Fruit fly (Drosophila melanogaster) whole organism, embryonic: ENCODE data around the gene CG43245.

Experiments used
- B-H2 ChIP-seq: fragments of 200-800 bp; sonication (Bioruptor generic); optimal IDR thresholded peaks from 2 replicates; lab custom pipeline; 2018; ENCODE audit warnings: missing biosample characterization, mild to moderate bottlenecking, missing genetic modification characterization
- CG10209 ChIP-seq: fragments of 200-800 bp; sonication (Bioruptor generic); optimal IDR thresholded peaks from 3 replicates; lab custom pipeline; 2017; ENCODE audit warnings: missing biosample characterization, mild to moderate bottlenecking, missing genetic modification characterization, missing genetic modification reagents
- CG10543 ChIP-seq: fragments of 200-800 bp; sonication (Bioruptor generic); optimal IDR thresholded peaks from 3 replicates; lab custom pipeline; 2017; ENCODE audit warnings: missing biosample characterization, mild to moderate bottlenecking, missing genetic modification characterization, moderate library complexity
- CG10565 ChIP-seq: fragments of 200-800 bp; sonication (Bioruptor generic); optimal IDR thresholded peaks from 3 replicates; lab custom pipeline; 2016; ENCODE audit warnings: missing biosample characterization, mild to moderate bottlenecking, missing genetic modification characterization
- CG11093 ChIP-seq: fragments of 200-800 bp; sonication (Bioruptor generic); IDR thresholded peaks from 3 replicates; pipeline ENCODE4 v1.3.6; 2022; ENCODE audit warnings: missing biosample characterization, missing genetic modification characterization
- CG11504 ChIP-seq: fragments of 200-800 bp; sonication (Bioruptor generic); optimal IDR thresholded peaks from 3 replicates; lab custom pipeline; 2019; ENCODE audit warnings: missing biosample characterization, mild to moderate bottlenecking, missing genetic modification characterization, moderate library complexity
- CG13296 ChIP-seq: fragments of 200-800 bp; sonication (Bioruptor generic); optimal IDR thresholded peaks from 3 replicates; lab custom pipeline; 2018; ENCODE audit warnings: missing biosample characterization, mild to moderate bottlenecking, missing genetic modification characterization
- CG16813 ChIP-seq: fragments of 200-800 bp; sonication (Bioruptor generic); IDR thresholded peaks from 3 replicates; pipeline ENCODE4 v1.3.6; 2022; ENCODE audit warnings: missing biosample characterization, missing genetic modification characterization; ENCODE audit not compliant: partially characterized antibody
- CG17568 ChIP-seq: fragments of 200-800 bp; sonication (Bioruptor generic); optimal IDR thresholded peaks from 2 replicates; lab custom pipeline; 2018; ENCODE audit warnings: missing biosample characterization, mild to moderate bottlenecking, missing genetic modification characterization, moderate library complexity
- CG18599 ChIP-seq: fragments of 200-800 bp; sonication (Bioruptor generic); optimal IDR thresholded peaks from 3 replicates; lab custom pipeline; 2017; ENCODE audit warnings: missing biosample characterization, missing genetic modification characterization, mild to moderate bottlenecking, moderate library complexity, missing genetic modification reagents
- CG2129 ChIP-seq: fragments of 200-800 bp; sonication (Bioruptor generic); IDR thresholded peaks from 2 replicates; pipeline ENCODE4 v1.3.6; 2022; ENCODE audit warnings: missing biosample characterization, missing genetic modification characterization; ENCODE audit not compliant: partially characterized antibody
- CG2678 ChIP-seq: fragments of 200-800 bp; sonication (Bioruptor generic); optimal IDR thresholded peaks from 3 replicates; lab custom pipeline; 2019; ENCODE audit warnings: missing biosample characterization, mild to moderate bottlenecking, missing genetic modification characterization, moderate library complexity
- CG3163 ChIP-seq: fragments of 200-800 bp; sonication (Bioruptor generic); optimal IDR thresholded peaks from 3 replicates; lab custom pipeline; 2016; ENCODE audit warnings: missing biosample characterization, missing genetic modification characterization
- CG3407 ChIP-seq: fragments of 200-800 bp; sonication (Bioruptor generic); optimal IDR thresholded peaks from 2 replicates; lab custom pipeline; 2018; ENCODE audit warnings: missing biosample characterization, mild to moderate bottlenecking, missing genetic modification characterization
- CG6813 ChIP-seq: fragments of 200-800 bp; sonication (Bioruptor generic); optimal IDR thresholded peaks from 2 replicates; lab custom pipeline; 2017; ENCODE audit warnings: missing biosample characterization, missing genetic modification characterization, mild to moderate bottlenecking, moderate library complexity, missing genetic modification reagents
- CG7839 ChIP-seq: fragments of 200-800 bp; sonication (Bioruptor generic); optimal IDR thresholded peaks from 3 replicates; lab custom pipeline; 2018; ENCODE audit warnings: missing biosample characterization, mild to moderate bottlenecking, missing genetic modification characterization, moderate library complexity
- CG9727 ChIP-seq: fragments of 200-800 bp; sonication (Bioruptor generic); optimal IDR thresholded peaks from 3 replicates; lab custom pipeline; 2017; ENCODE audit warnings: missing biosample characterization, mild to moderate bottlenecking, missing genetic modification characterization
- CoRest ChIP-seq: fragments of 200-800 bp; sonication (Bioruptor generic); optimal IDR thresholded peaks from 3 replicates; lab custom pipeline; 2018; ENCODE audit warnings: missing biosample characterization, mild to moderate bottlenecking, missing genetic modification characterization, moderate library complexity
- D19A ChIP-seq: fragments of 200-800 bp; optimal IDR thresholded peaks from 3 replicates; lab custom pipeline; 2019; ENCODE audit warnings: missing biosample characterization, mild to moderate bottlenecking, missing genetic modification characterization, moderate library complexity
- Doc3 ChIP-seq: fragments of 200-800 bp; sonication (Bioruptor generic); IDR thresholded peaks from 3 replicates; pipeline ENCODE4 v1.3.6; 2022; ENCODE audit warnings: missing biosample characterization, missing genetic modification characterization; ENCODE audit not compliant: partially characterized antibody
- Fer1 ChIP-seq: fragments of 200-800 bp; sonication (Bioruptor generic); optimal IDR thresholded peaks from 2 replicates; lab custom pipeline; 2017; ENCODE audit warnings: missing biosample characterization, mild to moderate bottlenecking, missing genetic modification characterization
- Hmr ChIP-seq: fragments of 200-800 bp; sonication (Bioruptor generic); optimal IDR thresholded peaks from 3 replicates; lab custom pipeline; 2017; ENCODE audit warnings: mild to moderate bottlenecking, missing biosample characterization, missing genetic modification reagents, missing genetic modification characterization
- Hr51 ChIP-seq, 2 experiments: fragments of 200-800 bp; sonication (Bioruptor generic); optimal IDR thresholded peaks; 2 replicates in 1 of 2; 3 replicates in 1 of 2; lab custom pipeline; 2016 to 2018; ENCODE audit warnings: missing biosample characterization in 2 of 2, missing genetic modification characterization in 2 of 2, mild to moderate bottlenecking in 1 of 2, moderate library complexity in 1 of 2
- NfI ChIP-seq: fragments of 200-800 bp; sonication (Bioruptor generic); optimal IDR thresholded peaks from 3 replicates; lab custom pipeline; 2018; ENCODE audit warnings: missing biosample characterization, mild to moderate bottlenecking, missing genetic modification characterization, moderate library complexity
- Oli ChIP-seq: fragments of 200-800 bp; sonication (Bioruptor generic); optimal IDR thresholded peaks from 2 replicates; lab custom pipeline; 2018; ENCODE audit warnings: missing biosample characterization, mild to moderate bottlenecking, missing genetic modification characterization, moderate library complexity
- Pdp1 ChIP-seq, 2 experiments: fragments of 200-800 bp; sonication (Bioruptor generic); optimal IDR thresholded peaks; 3 replicates each; lab custom pipeline; 2016; ENCODE audit warnings: missing biosample characterization in 2 of 2, missing genetic modification characterization in 2 of 2, mild to moderate bottlenecking in 1 of 2, moderate library complexity in 1 of 2
- Ptx1 ChIP-seq: fragments of 200-800 bp; sonication (Bioruptor generic); IDR thresholded peaks from 2 replicates; pipeline ENCODE4 v1.3.6; 2022; ENCODE audit warnings: missing biosample characterization, missing genetic modification characterization
- Sox102F ChIP-seq: fragments of 200-800 bp; sonication (Bioruptor generic); optimal IDR thresholded peaks from 2 replicates; lab custom pipeline; 2018; ENCODE audit warnings: missing biosample characterization, mild to moderate bottlenecking, missing genetic modification characterization, moderate library complexity
- ato ChIP-seq: fragments of 200-800 bp; sonication (Bioruptor generic); IDR thresholded peaks from 2 replicates; pipeline ENCODE4 v1.3.6; 2022; ENCODE audit warnings: missing biosample characterization, missing genetic modification characterization; ENCODE audit not compliant: partially characterized antibody
- chif ChIP-seq, 2 experiments: fragments of 200-800 bp; sonication (Bioruptor generic); optimal IDR thresholded peaks; 3 replicates each; lab custom pipeline; 2016; ENCODE audit warnings: missing biosample characterization in 2 of 2, missing genetic modification characterization in 2 of 2
- dysf ChIP-seq: fragments of 200-800 bp; sonication (Bioruptor generic); IDR thresholded peaks from 3 replicates; pipeline ENCODE4 v1.3.6; 2022; ENCODE audit warnings: missing biosample characterization, missing genetic modification characterization
- eve ChIP-seq, 2 experiments: fragments of >200 bp; optimal IDR thresholded peaks; 2 replicates each; lab custom pipeline; 2017; ENCODE audit warnings: missing biosample characterization in 2 of 2, missing genetic modification characterization in 2 of 2
- fd64A ChIP-seq: fragments of 200-800 bp; sonication (Bioruptor generic); optimal IDR thresholded peaks from 3 replicates; lab custom pipeline; 2018; ENCODE audit warnings: missing biosample characterization, mild to moderate bottlenecking, missing genetic modification characterization
- fu2 ChIP-seq: fragments of 200-800 bp; sonication (Bioruptor generic); optimal IDR thresholded peaks from 2 replicates; lab custom pipeline; 2016; ENCODE audit warnings: missing biosample characterization, missing genetic modification characterization
- grau ChIP-seq: fragments of 200-800 bp; optimal IDR thresholded peaks from 3 replicates; lab custom pipeline; 2019; ENCODE audit warnings: missing biosample characterization, mild to moderate bottlenecking, missing genetic modification characterization, moderate library complexity
- lab ChIP-seq: fragments of 200-800 bp; sonication (Bioruptor generic); optimal IDR thresholded peaks from 3 replicates; lab custom pipeline; 2017; ENCODE audit warnings: missing biosample characterization, missing genetic modification characterization, mild to moderate bottlenecking, moderate library complexity, missing genetic modification reagents
- lbe ChIP-seq: fragments of 200-800 bp; sonication (Bioruptor generic); optimal IDR thresholded peaks from 2 replicates; lab custom pipeline; 2016; ENCODE audit warnings: missing biosample characterization, mild to moderate bottlenecking, missing genetic modification characterization
- lmd ChIP-seq: fragments of 200-800 bp; sonication (Bioruptor generic); IDR thresholded peaks from 2 replicates; pipeline ENCODE4 v1.3.6; 2022; ENCODE audit warnings: missing biosample characterization, missing genetic modification characterization
- lola ChIP-seq, 3 experiments: fragments of >200 bp in 2 of 3; fragments of 200-800 bp in 1 of 3; sonication (Bioruptor generic) in 1 of 3; optimal IDR thresholded peaks; 2 replicates each; lab custom pipeline; 2017 to 2019; ENCODE audit warnings: missing biosample characterization in 3 of 3, missing genetic modification characterization in 3 of 3, mild to moderate bottlenecking in 1 of 3, moderate library complexity in 1 of 3
- nmo ChIP-seq: fragments of 200-800 bp; sonication (Bioruptor generic); optimal IDR thresholded peaks from 2 replicates; lab custom pipeline; 2018; ENCODE audit warnings: missing biosample characterization, mild to moderate bottlenecking, missing genetic modification characterization, moderate library complexity
- oc ChIP-seq: fragments of 200-800 bp; sonication (Bioruptor generic); optimal IDR thresholded peaks from 2 replicates; lab custom pipeline; 2018; ENCODE audit warnings: missing biosample characterization, mild to moderate bottlenecking, missing genetic modification characterization, moderate library complexity
- row ChIP-seq: fragments of 200-800 bp; sonication (Bioruptor generic); IDR thresholded peaks from 3 replicates; pipeline ENCODE4 v1.3.6; 2022; ENCODE audit warnings: missing biosample characterization, missing genetic modification characterization
- sens ChIP-seq: fragments of 200-800 bp; sonication (Bioruptor generic); peaks from one replicate; lab custom pipeline; 2016; ENCODE audit warnings: missing biosample characterization, missing genetic modification characterization
- stc ChIP-seq: fragments of 200-800 bp; sonication (Bioruptor generic); IDR thresholded peaks from 2 replicates; pipeline ENCODE4 v1.3.6; 2022; ENCODE audit warnings: missing biosample characterization, missing genetic modification characterization
- trh ChIP-seq: fragments of 200-800 bp; sonication (Bioruptor generic); optimal IDR thresholded peaks from 2 replicates; lab custom pipeline; 2016; ENCODE audit warnings: missing biosample characterization, missing genetic modification characterization
- unpg ChIP-seq: fragments of 200-800 bp; sonication (Bioruptor generic); optimal IDR thresholded peaks from 3 replicates; lab custom pipeline; 2018; ENCODE audit warnings: missing biosample characterization, mild to moderate bottlenecking, missing genetic modification characterization, moderate library complexity
- zfh2 ChIP-seq: fragments of 200-800 bp; sonication (Bioruptor generic); optimal IDR thresholded peaks from 2 replicates; lab custom pipeline; 2016; ENCODE audit warnings: missing biosample characterization, missing genetic modification characterization

Gene CG43245

dm6 chr3L:10739666-10740417 is 31.9 kb upstream of the CG43245 start (continued):
- TF ChIP-seq chif (GFP tag; optimal IDR thresholded peaks at IDR 0.05; lab: Kevin White, UChicago) (peak; percentile 88 to 91), CG10565 (peak; percentile 77), lbe (peak; percentile 83), CG11093 (GFP tag; lab: Robert Waterston, UW) (peak; percentile 83), Doc3 (GFP tag; lab: Robert Waterston, UW) (no peak), zfh2 (GFP tag; lab: Kevin White, UChicago) (peak; percentile 88), lola (GFP tag; optimal IDR thresholded peaks at IDR 0.05; lab: Kevin White, UChicago) (peak in 1 of 3 experiments; percentile 82), fu2 (peak; percentile 81), NfI (GFP tag; lab: Kevin White, UChicago) (peak; percentile 80), stc (peak; percentile 96), ato (GFP tag; lab: Robert Waterston, UW) (peak; percentile 30; the same call in 1 of the 2 replicates), trh (GFP tag; lab: Kevin White, UChicago) (peak; percentile 80), B-H2 (GFP tag; lab: Kevin White, UChicago) (peak; percentile 69), CG17568 (peak; percentile 71), lmd (peak; percentile 97), CG3407 (GFP tag; lab: Kevin White, UChicago) (peak; percentile 78), CG16813 (GFP tag; lab: Robert Waterston, UW) (no peak), Pdp1 (GFP tag; optimal IDR thresholded peaks at IDR 0.05; lab: Kevin White, UChicago) (peak; percentile 90 to 91), Fer1 (peak; percentile 98), CG13296 (peak; percentile 92)

dm6 chr3L:10740707-10741106 is 31.0 kb upstream of the CG43245 start:
- TF ChIP-seq Pdp1 (GFP tag; optimal IDR thresholded peaks at IDR 0.05; lab: Kevin White, UChicago): peak in 1 of 2 experiments; percentile 29
- TF ChIP-seq Hr51 (GFP tag; optimal IDR thresholded peaks at IDR 0.05; lab: Kevin White, UChicago): peak in 1 of 2 experiments; percentile 44
- TF ChIP-seq grau (tag; lab: Kevin White, UChicago): peak; percentile 28
- peak; percentile 4 for TF ChIP-seq CG10543 (GFP tag; lab: Kevin White, UChicago)
- no peak for TF ChIP-seq fd64A (GFP tag; lab: Kevin White, UChicago)
- TF ChIP-seq row: peak; percentile 28; the same call in 2 of the 3 replicates
- peak; percentile 24; the same call in 1 of the 3 replicates for TF ChIP-seq dysf
- TF ChIP-seq CG6813 (GFP tag; lab: Kevin White, UChicago): no peak
- TF ChIP-seq oc: no peak
- peak in 1 of 2 experiments; percentile 61 for TF ChIP-seq eve (GFP tag; optimal IDR thresholded peaks at IDR 0.05; lab: Kevin White, UChicago)
- no peak for TF ChIP-seq CG3163
- TF ChIP-seq CG18599 (GFP tag; lab: Kevin White, UChicago): peak; percentile 60
- peak; percentile 3 for TF ChIP-seq CoRest (tag; lab: Kevin White, UChicago)
- TF ChIP-seq nmo (GFP tag; lab: Kevin White, UChicago): peak; percentile 32
- no peak for TF ChIP-seq lab (GFP tag; lab: Kevin White, UChicago)
- TF ChIP-seq CG9727 (GFP tag; lab: Kevin White, UChicago): peak; percentile 4
- TF ChIP-seq CG10209 (GFP tag; lab: Kevin White, UChicago): peak; percentile 8
- peak; percentile 26 for TF ChIP-seq Sox102F (GFP tag; lab: Kevin White, UChicago)
- peak; percentile 39 for TF ChIP-seq CG2678 (tag; lab: Kevin White, UChicago)
- 0 out of 2 replicates have a peak, but pooled peaks have one; percentile 20 for TF ChIP-seq Ptx1 (GFP tag; lab: Robert Waterston, UW)
- TF ChIP-seq unpg (GFP tag; lab: Kevin White, UChicago): peak; percentile 7
- TF ChIP-seq Hmr: peak; percentile 57
- no peak for TF ChIP-seq CG2129 (GFP tag; lab: Robert Waterston, UW)
- peak; percentile 16 for TF ChIP-seq CG11504 (tag; lab: Kevin White, UChicago)
- peak; percentile 75 for TF ChIP-seq D19A
- peak; percentile 54 for TF ChIP-seq CG7839 (tag; lab: Kevin White, UChicago)
- TF ChIP-seq sens (GFP tag; lab: Kevin White, UChicago): no peak
- peak; percentile 13 for TF ChIP-seq Oli
